Worm (Caenorhabditis elegans): ENCODE results near the gene fbxa-54.

- TF ChIP-seq skn-1 (tag; optimal IDR thresholded peaks at IDR 0.05) (no peak), ama-1 (optimal IDR thresholded peaks at IDR 0.05) (no peak), nhr-28 (tag; optimal IDR thresholded peaks at IDR 0.05) (no peak)
Measured at ce11 chrIII:907311-907710, 48.8 kb upstream of the fbxa-54 start, which contains the start of gene F23H11.4.

Data from whole organism, L3 larva.